Worm (Caenorhabditis elegans) whole organism, L2 larva: ENCODE data around the gene F16B12.4.

Source experiments
- C34F6.9 ChIP-seq: fragments of 150-350 bp; optimal IDR thresholded peaks from 2 replicates; lab custom pipeline; 2014; ENCODE audit warnings: missing biosample characterization, missing genetic modification characterization
- F13H6.1 ChIP-seq: sonication (generic microtip); optimal IDR thresholded peaks from 2 replicates; lab custom pipeline; 2016; ENCODE audit warnings: missing genetic modification characterization, missing compliant biosample characterization
- R02D3.7 ChIP-seq: fragments of 150-350 bp; optimal IDR thresholded peaks from 2 replicates; lab custom pipeline; 2014; ENCODE audit warnings: missing biosample characterization, missing genetic modification characterization
- Y55F3AM.14 ChIP-seq: fragments of 200-800 bp; sonication (Bioruptor generic); optimal IDR thresholded peaks from 2 replicates; lab custom pipeline; 2018; ENCODE audit warnings: mild to moderate bottlenecking, missing genetic modification characterization, missing compliant biosample characterization
- ZK546.5 ChIP-seq: sonication (generic microtip); optimal IDR thresholded peaks from 2 replicates; lab custom pipeline; 2017; ENCODE audit warnings: missing biosample characterization, missing genetic modification characterization
- alr-1 ChIP-seq: fragments of 150-350 bp; optimal IDR thresholded peaks from 2 replicates; lab custom pipeline; 2014; ENCODE audit warnings: missing biosample characterization, missing genetic modification characterization
- aly-2 ChIP-seq: fragments of 150-350 bp; optimal IDR thresholded peaks from 2 replicates; lab custom pipeline; 2014; ENCODE audit warnings: missing biosample characterization, missing genetic modification characterization
- ama-1 ChIP-seq: fragments of 150-350 bp; optimal IDR thresholded peaks from 2 replicates; lab custom pipeline; 2018; ENCODE audit warnings: inconsistent platforms
- blmp-1 ChIP-seq: sonication (generic microtip); optimal IDR thresholded peaks from 2 replicates; lab custom pipeline; 2017; ENCODE audit warnings: missing genetic modification characterization, mild to moderate bottlenecking, missing compliant biosample characterization, antibody characterized with exemption, moderate library complexity; ENCODE audit not compliant: insufficient read depth
- ceh-16 ChIP-seq: fragments of 150-350 bp; optimal IDR thresholded peaks from 2 replicates; lab custom pipeline; 2014; ENCODE audit warnings: missing biosample characterization, missing genetic modification characterization
- ceh-82 ChIP-seq: fragments of 150-350 bp; optimal IDR thresholded peaks from 2 replicates; lab custom pipeline; 2014; ENCODE audit warnings: missing biosample characterization, missing genetic modification characterization
- crh-2 ChIP-seq: sonication (generic microtip); optimal IDR thresholded peaks from 2 replicates; lab custom pipeline; 2017; ENCODE audit warnings: missing biosample characterization, missing genetic modification characterization
- dmd-4 ChIP-seq: sonication (generic microtip); optimal IDR thresholded peaks from 2 replicates; lab custom pipeline; 2017; ENCODE audit warnings: missing biosample characterization, missing genetic modification characterization
- egl-27 ChIP-seq: sonication (generic microtip); optimal IDR thresholded peaks from 3 replicates; lab custom pipeline; 2017; ENCODE audit warnings: missing biosample characterization, missing genetic modification reagents, missing genetic modification characterization
- elt-1 ChIP-seq: fragments of 150-350 bp; optimal IDR thresholded peaks from 2 replicates; lab custom pipeline; 2014; ENCODE audit warnings: missing biosample characterization, missing genetic modification characterization
- elt-3 ChIP-seq: sonication (generic microtip); optimal IDR thresholded peaks from 2 replicates; lab custom pipeline; 2017; ENCODE audit warnings: missing biosample characterization, missing genetic modification characterization
- fos-1 ChIP-seq: fragments of 150-350 bp; optimal IDR thresholded peaks from 2 replicates; lab custom pipeline; 2014; ENCODE audit warnings: missing biosample characterization, missing genetic modification characterization
- gmeb-1 ChIP-seq: fragments of 150-350 bp; optimal IDR thresholded peaks from 2 replicates; lab custom pipeline; 2014; ENCODE audit warnings: missing biosample characterization, missing genetic modification characterization
- lin-11 ChIP-seq: fragments of 150-350 bp; sonication (generic microtip); optimal IDR thresholded peaks from 2 replicates; lab custom pipeline; 2014; ENCODE audit warnings: missing biosample characterization, missing genetic modification characterization, inconsistent platforms, mixed read lengths
- lin-13 ChIP-seq: fragments of 150-350 bp; optimal IDR thresholded peaks from 2 replicates; lab custom pipeline; 2014; ENCODE audit warnings: missing biosample characterization, missing genetic modification reagents, missing genetic modification characterization
- lin-39 ChIP-seq: fragments of 150-350 bp; optimal IDR thresholded peaks from 2 replicates; lab custom pipeline; 2014; ENCODE audit warnings: missing biosample characterization, missing genetic modification reagents, missing genetic modification characterization
- lsy-2 ChIP-seq, 2 experiments: fragments of 150-350 bp in 1 of 2; sonication (generic microtip) in 1 of 2; optimal IDR thresholded peaks; 2 replicates each; lab custom pipeline; 2014 to 2017; ENCODE audit warnings: missing biosample characterization in 2 of 2, missing genetic modification characterization in 2 of 2
- mab-5 ChIP-seq: fragments of 150-350 bp; optimal IDR thresholded peaks from 2 replicates; lab custom pipeline; 2014; ENCODE audit warnings: missing biosample characterization, missing genetic modification characterization
- mbf-1 ChIP-seq: sonication (generic microtip); optimal IDR thresholded peaks from 2 replicates; lab custom pipeline; 2017; ENCODE audit warnings: missing biosample characterization, missing genetic modification characterization
- mdl-1 ChIP-seq, 2 experiments: fragments of 150-350 bp in 1 of 2; sonication (generic microtip) in 1 of 2; optimal IDR thresholded peaks; 2 replicates each; lab custom pipeline; 2017; ENCODE audit warnings: missing biosample characterization in 2 of 2, missing genetic modification characterization in 2 of 2
- nhr-10 ChIP-seq: sonication (generic microtip); optimal IDR thresholded peaks from 2 replicates; lab custom pipeline; 2017; ENCODE audit warnings: missing biosample characterization, missing genetic modification characterization
- nhr-11 ChIP-seq: fragments of 150-350 bp; optimal IDR thresholded peaks from 2 replicates; lab custom pipeline; 2014; ENCODE audit warnings: missing biosample characterization, missing genetic modification characterization
- nhr-12 ChIP-seq: fragments of 150-350 bp; optimal IDR thresholded peaks from 2 replicates; lab custom pipeline; 2014; ENCODE audit warnings: missing biosample characterization, missing genetic modification characterization
- nhr-129 ChIP-seq: fragments of 150-350 bp; optimal IDR thresholded peaks from 2 replicates; lab custom pipeline; 2014; ENCODE audit warnings: missing biosample characterization, missing genetic modification characterization
- nhr-21 ChIP-seq: fragments of 150-350 bp; optimal IDR thresholded peaks from 2 replicates; lab custom pipeline; 2014; ENCODE audit warnings: missing biosample characterization, missing genetic modification characterization
- nhr-23 ChIP-seq: fragments of 150-350 bp; optimal IDR thresholded peaks from 2 replicates; lab custom pipeline; 2014; ENCODE audit warnings: missing biosample characterization, missing genetic modification reagents, missing genetic modification characterization
- nhr-237 ChIP-seq: fragments of 150-350 bp; optimal IDR thresholded peaks from 2 replicates; lab custom pipeline; 2014; ENCODE audit warnings: missing biosample characterization, missing genetic modification characterization
- nhr-25 ChIP-seq: fragments of 150-350 bp; sonication (generic microtip); optimal IDR thresholded peaks from 3 replicates; lab custom pipeline; 2014; ENCODE audit warnings: missing biosample characterization, missing genetic modification characterization
- nhr-6 ChIP-seq: fragments of 150-350 bp; optimal IDR thresholded peaks from 2 replicates; lab custom pipeline; 2014; ENCODE audit warnings: missing biosample characterization, missing genetic modification characterization
- nhr-77 ChIP-seq: fragments of 150-350 bp; optimal IDR thresholded peaks from 2 replicates; lab custom pipeline; 2014; ENCODE audit warnings: missing biosample characterization, missing genetic modification characterization
- peb-1 ChIP-seq: fragments of 150-350 bp; optimal IDR thresholded peaks from 2 replicates; lab custom pipeline; 2014; ENCODE audit warnings: missing biosample characterization, missing genetic modification characterization
- sem-4 ChIP-seq: fragments of 150-350 bp; optimal IDR thresholded peaks from 2 replicates; lab custom pipeline; 2014; ENCODE audit warnings: missing biosample characterization, missing genetic modification reagents, missing genetic modification characterization
- skn-1 ChIP-seq: sonication (generic microtip); optimal IDR thresholded peaks from 2 replicates; lab custom pipeline; 2017; ENCODE audit warnings: missing biosample characterization, missing genetic modification characterization
- sma-3 ChIP-seq: sonication (generic microtip); optimal IDR thresholded peaks from 2 replicates; lab custom pipeline; 2016; ENCODE audit warnings: missing genetic modification reagents, missing genetic modification characterization, missing compliant biosample characterization
- sma-9 ChIP-seq, 2 experiments: fragments of 150-350 bp in 1 of 2; sonication (generic microtip) in 1 of 2; optimal IDR thresholded peaks; 2 replicates each; lab custom pipeline; 2014 to 2016; ENCODE audit warnings: missing genetic modification characterization in 2 of 2, mild to moderate bottlenecking in 1 of 2, missing biosample characterization in 1 of 2, missing compliant biosample characterization in 1 of 2, missing genetic modification reagents in 1 of 2, moderate library complexity in 1 of 2
- snpc-4 ChIP-seq: fragments of 150-350 bp; optimal IDR thresholded peaks from 2 replicates; lab custom pipeline; 2014; ENCODE audit warnings: missing biosample characterization, missing genetic modification characterization
- unc-39 ChIP-seq: fragments of 150-350 bp; optimal IDR thresholded peaks from 2 replicates; lab custom pipeline; 2014; ENCODE audit warnings: missing biosample characterization, missing genetic modification characterization
- unc-55 ChIP-seq: fragments of 150-350 bp; sonication (generic microtip); optimal IDR thresholded peaks from 3 replicates; lab custom pipeline; 2014; ENCODE audit warnings: missing biosample characterization, missing genetic modification reagents, missing genetic modification characterization
- unc-62 ChIP-seq: fragments of 150-350 bp; optimal IDR thresholded peaks from 2 replicates; lab custom pipeline; 2014; ENCODE audit warnings: missing biosample characterization, missing genetic modification reagents, missing genetic modification characterization
- zag-1 ChIP-seq: fragments of 150-350 bp; optimal IDR thresholded peaks from 2 replicates; lab custom pipeline; 2014; ENCODE audit warnings: missing biosample characterization, missing genetic modification characterization
- ztf-1 ChIP-seq: fragments of 200-800 bp; sonication (Bioruptor generic); conservative IDR thresholded peaks from 2 replicates; pipeline ENCODE4 v1.3.6; 2022; ENCODE audit warnings: missing genetic modification characterization, missing compliant biosample characterization
- ztf-11 ChIP-seq: sonication (generic microtip); optimal IDR thresholded peaks from 2 replicates; lab custom pipeline; 2017; ENCODE audit warnings: missing biosample characterization, missing genetic modification characterization
- ztf-4 ChIP-seq: fragments of 150-350 bp; optimal IDR thresholded peaks from 2 replicates; lab custom pipeline; 2014; ENCODE audit warnings: missing biosample characterization, missing genetic modification characterization

Gene F16B12.4

DNA sequence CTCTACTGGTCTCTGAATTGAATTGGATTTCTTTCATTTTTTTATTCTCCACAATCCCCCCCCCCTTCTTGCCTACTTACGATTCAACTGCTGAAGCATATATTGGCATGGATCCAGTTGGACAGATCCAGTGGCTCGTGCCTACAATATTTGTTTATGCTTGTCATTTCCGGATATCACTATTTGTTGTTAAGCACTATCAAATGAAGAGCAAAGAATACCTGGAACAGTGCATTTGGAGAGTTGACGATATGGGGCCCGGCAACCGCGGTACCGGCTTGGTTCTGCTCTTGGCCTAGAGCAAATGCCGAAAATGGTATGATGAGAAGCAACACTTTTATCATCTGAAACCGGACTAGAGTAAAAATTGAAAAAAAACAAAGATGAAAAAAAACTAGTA lies 30.8 kb downstream of the F16B12.4 start, which contains the start of gene lgc-21:
Gene lgc-21, minus strand, starts transcription at position 344 of the 400 bp plus-strand sequence.
- TF ChIP-seq R02D3.7 (tag; lab: Kevin White, UChicago) (no peak), nhr-21 (tag; lab: Kevin White, UChicago) (no peak), mdl-1 (tag; optimal IDR thresholded peaks at IDR 0.05; lab: Kevin White, UChicago) (no peak), aly-2 (no peak), alr-1 (tag; lab: Kevin White, UChicago) (no peak)

DNA sequence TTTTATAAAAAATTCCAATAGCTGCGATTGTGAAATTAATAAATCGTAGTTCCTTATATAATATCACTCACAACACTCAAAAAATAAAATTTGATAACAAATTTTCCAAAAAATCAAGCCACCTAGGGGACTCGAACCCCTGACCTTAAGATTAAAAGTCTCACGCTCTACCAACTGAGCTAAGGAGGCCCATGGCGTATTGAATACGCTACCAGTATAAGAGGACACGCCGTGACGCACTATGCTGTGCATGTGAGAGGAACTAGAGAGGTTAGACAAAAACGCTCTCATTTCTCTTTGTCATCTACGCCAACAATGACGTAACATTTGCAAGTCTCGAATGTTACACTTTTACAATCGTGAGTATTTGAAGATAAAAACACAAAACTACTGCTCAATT lies 34.6 kb downstream of the F16B12.4 start:
- peak; percentile 0 for TF ChIP-seq R02D3.7 (tag; lab: Kevin White, UChicago)
- TF ChIP-seq nhr-6 = peak; percentile 83
- no peak for TF ChIP-seq aly-2
- peak; percentile 95 for TF ChIP-seq unc-55 (GFP tag; lab: Kevin White, UChicago)
- TF ChIP-seq mbf-1 (tag; lab: Kevin White, UChicago) = no peak
- TF ChIP-seq ZK546.5 (tag; lab: Kevin White, UChicago) = no peak
- TF ChIP-seq ceh-16 (tag; lab: Kevin White, UChicago) = no peak
- TF ChIP-seq nhr-10 (tag; lab: Kevin White, UChicago) = peak; percentile 8
- TF ChIP-seq Y55F3AM.14 = peak; percentile 81
- TF ChIP-seq ceh-82 = no peak
- peak; percentile 5 for TF ChIP-seq blmp-1
- TF ChIP-seq ama-1 = peak; percentile 76
- peak; percentile 99 for TF ChIP-seq nhr-129
- peak; percentile 83 for TF ChIP-seq egl-27 (tag; lab: Kevin White, UChicago)
- no peak for TF ChIP-seq nhr-23 (tag; lab: Kevin White, UChicago)
- TF ChIP-seq lin-39 (tag; lab: Kevin White, UChicago) = no peak
- TF ChIP-seq nhr-21 (tag; lab: Kevin White, UChicago) = peak; percentile 83
- TF ChIP-seq nhr-77 (tag; lab: Kevin White, UChicago) = peak; percentile 34
- peak; percentile 36 for TF ChIP-seq nhr-237 (tag; lab: Kevin White, UChicago)
- no peak for TF ChIP-seq alr-1 (tag; lab: Kevin White, UChicago)
- peak; percentile 7 for TF ChIP-seq unc-62 (GFP tag; lab: Kevin White, UChicago)
- TF ChIP-seq crh-2 = peak; percentile 90
- TF ChIP-seq nhr-25 (tag; lab: Kevin White, UChicago) = peak; percentile 78
- TF ChIP-seq ztf-4 (tag; lab: Kevin White, UChicago) = peak; percentile 93
- no peak for TF ChIP-seq elt-3 (tag; lab: Kevin White, UChicago)
- TF ChIP-seq nhr-12 = no peak
- TF ChIP-seq zag-1 = peak; percentile 81
- peak; percentile 79 for TF ChIP-seq sem-4
- TF ChIP-seq sma-3 (GFP tag; lab: Kevin White, UChicago) = peak; percentile 79
- peak; percentile 64 for TF ChIP-seq lin-11 (tag; lab: Kevin White, UChicago)
- TF ChIP-seq gmeb-1 (tag; lab: Kevin White, UChicago) = peak; percentile 70
- no peak for TF ChIP-seq unc-39 (tag; lab: Kevin White, UChicago)
- peak; percentile 91 for TF ChIP-seq F13H6.1 (tag; lab: Kevin White, UChicago)
- TF ChIP-seq lsy-2 (tag; optimal IDR thresholded peaks at IDR 0.05; lab: Kevin White, UChicago) = peak; percentile 79 to 86
- peak; percentile 91 for TF ChIP-seq fos-1
- peak; percentile 94 for TF ChIP-seq sma-9 (GFP tag; optimal IDR thresholded peaks at IDR 0.05; lab: Kevin White, UChicago)
- no peak for TF ChIP-seq sma-9 (tag; optimal IDR thresholded peaks at IDR 0.05; lab: Kevin White, UChicago)
- peak; percentile 86 for TF ChIP-seq lin-13 (GFP tag; lab: Kevin White, UChicago)
- TF ChIP-seq skn-1 (tag; lab: Kevin White, UChicago) = peak; percentile 45
- peak; percentile 84 for TF ChIP-seq C34F6.9 (tag; lab: Kevin White, UChicago)
- no peak for TF ChIP-seq elt-1 (tag; lab: Kevin White, UChicago)
- no peak for TF ChIP-seq ztf-1 (GFP tag; lab: Robert Waterston, UW)
- TF ChIP-seq dmd-4 (tag; lab: Kevin White, UChicago) = no peak
- TF ChIP-seq snpc-4 (tag; lab: Kevin White, UChicago) = peak; percentile 80
- TF ChIP-seq peb-1 (tag; lab: Kevin White, UChicago) = no peak
- TF ChIP-seq mab-5 (tag; lab: Kevin White, UChicago) = peak; percentile 78
- peak; percentile 57 for TF ChIP-seq nhr-11
- TF ChIP-seq ztf-11 (tag; lab: Kevin White, UChicago) = no peak
- peak; percentile 25 to 77 for TF ChIP-seq mdl-1 (tag; optimal IDR thresholded peaks at IDR 0.05; lab: Kevin White, UChicago)
- TF ChIP-seq, all 48 proteins: peak for 32
